Fruit fly (Drosophila melanogaster): Measurements from ENCODE around the gene pix.

Gene pix

dm6 chr3L:8974478-8975477, at the start of gene pix, which contains the start of gene Srp68:
TSS of gene pix (minus strand) at chr3L:8974765.
TSS of gene Srp68 (plus strand) at chr3L:8975046.
- TF ChIP-seq CG17801 (GFP tag; optimal IDR thresholded peaks at IDR 0.05; ENCODE audit: partially characterized antibody) = peak; percentile 51

dm6 chr3L:9023627-9024026, 49.1 kb upstream of the pix start:
- TF ChIP-seq CG17801 (GFP tag; optimal IDR thresholded peaks at IDR 0.05; ENCODE audit: partially characterized antibody) = no peak

- TF ChIP-seq CG17801 (GFP tag; optimal IDR thresholded peaks at IDR 0.05; ENCODE audit: partially characterized antibody) = no peak
These were observed 46.1 kb upstream of the pix start for dm6 chr3L:9020436-9021370.

- TF ChIP-seq CG17801 (GFP tag; optimal IDR thresholded peaks at IDR 0.05; ENCODE audit: partially characterized antibody) = no peak
These were observed 44.7 kb upstream of the pix start, which contains the start of gene Doc2 for dm6 chr3L:9019196-9019662. TSS of gene Doc2 (minus strand) at chr3L:9019246.

- no peak for TF ChIP-seq CG17801 (GFP tag; optimal IDR thresholded peaks at IDR 0.05; ENCODE audit: partially characterized antibody)
These were observed 42.8 kb upstream of the pix start for dm6 chr3L:9017414-9017813.

dm6 chr3L:9013745-9014144, 39.2 kb upstream of the pix start:
- no peak for TF ChIP-seq CG17801 (GFP tag; optimal IDR thresholded peaks at IDR 0.05; ENCODE audit: partially characterized antibody)

- no peak for TF ChIP-seq CG17801 (GFP tag; optimal IDR thresholded peaks at IDR 0.05; ENCODE audit: partially characterized antibody)
These were observed 37.2 kb upstream of the pix start for dm6 chr3L:9011485-9012389.

dm6 chr3L:9009738-9010137, 35.2 kb upstream of the pix start, which contains the start of gene CG5194:
TSS of gene CG5194 (minus strand) at chr3L:9009838.
- no peak for TF ChIP-seq CG17801 (GFP tag; optimal IDR thresholded peaks at IDR 0.05; ENCODE audit: partially characterized antibody)

- no peak for TF ChIP-seq CG17801 (GFP tag; optimal IDR thresholded peaks at IDR 0.05; ENCODE audit: partially characterized antibody)
These were observed 30.3 kb upstream of the pix start, which contains the start of gene Doc3 for dm6 chr3L:9004788-9005246. TSS of gene Doc3 (plus strand) at chr3L:9005196.

dm6 chr3L:9003369-9003768, 28.8 kb upstream of the pix start:
- TF ChIP-seq CG17801 (GFP tag; optimal IDR thresholded peaks at IDR 0.05; ENCODE audit: partially characterized antibody) = no peak

- TF ChIP-seq CG17801 (GFP tag; optimal IDR thresholded peaks at IDR 0.05; ENCODE audit: partially characterized antibody) = no peak
These were observed 28.0 kb upstream of the pix start for dm6 chr3L:9002527-9002926.

dm6 chr3L:8997686-8998239, 23.2 kb upstream of the pix start, which contains the start of the genes smg and CG5087:
TSS of gene smg (minus strand) at chr3L:8997989.
TSS of gene CG5087 (plus strand) at chr3L:8998184.
- peak; percentile 43 for TF ChIP-seq CG17801 (GFP tag; optimal IDR thresholded peaks at IDR 0.05; ENCODE audit: partially characterized antibody)

- no peak for TF ChIP-seq CG17801 (GFP tag; optimal IDR thresholded peaks at IDR 0.05; ENCODE audit: partially characterized antibody)
These were observed 22.5 kb upstream of the pix start for dm6 chr3L:8996899-8997685.

Data from ovary, adult (tissue).